Worm (Caenorhabditis elegans) whole organism, L3 larva: ENCODE data around the gene nhr-52.

Experiments
- R02D3.7 ChIP-seq: fragments of 150-350 bp; optimal IDR thresholded peaks from 2 replicates; lab custom pipeline; 2014; ENCODE audit warnings: missing biosample characterization, missing genetic modification characterization
- ZK546.5 ChIP-seq: sonication (generic microtip); optimal IDR thresholded peaks from 2 replicates; lab custom pipeline; 2017; ENCODE audit warnings: missing biosample characterization, missing genetic modification characterization
- aly-2 ChIP-seq: fragments of 150-350 bp; optimal IDR thresholded peaks from 2 replicates; lab custom pipeline; 2014; ENCODE audit warnings: missing biosample characterization, missing genetic modification characterization
- ama-1 ChIP-seq: fragments of 150-350 bp; optimal IDR thresholded peaks from 2 replicates; lab custom pipeline; 2018
- ceh-16 ChIP-seq: sonication (generic microtip); optimal IDR thresholded peaks from 2 replicates; lab custom pipeline; 2017; ENCODE audit warnings: missing biosample characterization, missing genetic modification characterization
- daf-12 ChIP-seq: fragments of 150-350 bp; optimal IDR thresholded peaks from 2 replicates; lab custom pipeline; 2014; ENCODE audit warnings: missing biosample characterization, missing genetic modification reagents, missing genetic modification characterization
- egl-27 ChIP-seq: sonication (generic microtip); optimal IDR thresholded peaks from 4 replicates; lab custom pipeline; 2017; ENCODE audit warnings: missing biosample characterization, missing genetic modification reagents, missing genetic modification characterization
- egl-5 ChIP-seq: fragments of 150-350 bp; optimal IDR thresholded peaks from 2 replicates; lab custom pipeline; 2017; ENCODE audit warnings: missing biosample characterization, missing genetic modification reagents, missing genetic modification characterization, inconsistent platforms
- elt-1 ChIP-seq: fragments of 150-350 bp; optimal IDR thresholded peaks from 2 replicates; lab custom pipeline; 2014; ENCODE audit warnings: missing biosample characterization, missing genetic modification characterization
- elt-2 ChIP-seq: sonication (generic microtip); optimal IDR thresholded peaks from 2 replicates; lab custom pipeline; 2016; ENCODE audit warnings: missing genetic modification reagents, mild to moderate bottlenecking, missing genetic modification characterization, missing compliant biosample characterization
- elt-3 ChIP-seq, 3 experiments: fragments of 150-350 bp in 1 of 3; sonication (generic microtip) in 2 of 3; optimal IDR thresholded peaks; 2 replicates in 2 of 3; 4 replicates in 1 of 3; lab custom pipeline; 2014 to 2017; ENCODE audit warnings: missing biosample characterization in 3 of 3, missing genetic modification characterization in 3 of 3
- eor-1 ChIP-seq, 2 experiments: fragments of 150-350 bp; optimal IDR thresholded peaks; 2 replicates each; lab custom pipeline; 2014 to 2018; ENCODE audit warnings: missing biosample characterization in 2 of 2, missing genetic modification characterization in 2 of 2
- fkh-10 ChIP-seq: sonication (generic microtip); optimal IDR thresholded peaks from 2 replicates; lab custom pipeline; 2017; ENCODE audit warnings: missing biosample characterization, missing genetic modification reagents, missing genetic modification characterization
- fkh-2 ChIP-seq: fragments of 150-350 bp; optimal IDR thresholded peaks from 2 replicates; lab custom pipeline; 2014; ENCODE audit warnings: missing biosample characterization, missing genetic modification reagents, missing genetic modification characterization
- jun-1 ChIP-seq: fragments of 150-350 bp; optimal IDR thresholded peaks from 2 replicates; lab custom pipeline; 2014; ENCODE audit warnings: missing biosample characterization, missing genetic modification reagents, missing genetic modification characterization
- lin-15B ChIP-seq: fragments of 150-350 bp; optimal IDR thresholded peaks from 2 replicates; lab custom pipeline; 2014; ENCODE audit warnings: missing biosample characterization, missing genetic modification characterization
- lin-39 ChIP-seq: fragments of 150-350 bp; optimal IDR thresholded peaks from 2 replicates; lab custom pipeline; 2018; ENCODE audit warnings: missing biosample characterization, missing genetic modification reagents, missing genetic modification characterization
- mml-1 ChIP-seq: fragments of 150-350 bp; sonication (generic microtip); optimal IDR thresholded peaks from 3 replicates; lab custom pipeline; 2014; ENCODE audit warnings: missing biosample characterization, missing genetic modification characterization
- nhr-11 ChIP-seq: fragments of 150-350 bp; optimal IDR thresholded peaks from 2 replicates; lab custom pipeline; 2014; ENCODE audit warnings: missing biosample characterization, missing genetic modification characterization
- nhr-12 ChIP-seq: fragments of 150-350 bp; optimal IDR thresholded peaks from 2 replicates; lab custom pipeline; 2014; ENCODE audit warnings: missing biosample characterization, missing genetic modification characterization
- nhr-23 ChIP-seq: fragments of 150-350 bp; optimal IDR thresholded peaks from 2 replicates; lab custom pipeline; 2014; ENCODE audit warnings: missing biosample characterization, missing genetic modification reagents, missing genetic modification characterization
- nhr-25 ChIP-seq: sonication (generic microtip); optimal IDR thresholded peaks from 2 replicates; lab custom pipeline; 2017; ENCODE audit warnings: missing biosample characterization, missing genetic modification characterization
- nhr-28 ChIP-seq: fragments of 150-350 bp; optimal IDR thresholded peaks from 2 replicates; lab custom pipeline; 2014; ENCODE audit warnings: missing biosample characterization, missing genetic modification characterization
- nhr-76 ChIP-seq: fragments of 150-350 bp; sonication (generic microtip); optimal IDR thresholded peaks from 5 replicates; lab custom pipeline; 2014; ENCODE audit warnings: missing biosample characterization, missing genetic modification characterization
- pha-4 ChIP-seq: fragments of 150-350 bp; optimal IDR thresholded peaks from 2 replicates; lab custom pipeline; 2014; ENCODE audit warnings: missing biosample characterization, missing genetic modification reagents, missing genetic modification characterization
- pqm-1 ChIP-seq: fragments of 150-350 bp; optimal IDR thresholded peaks from 2 replicates; lab custom pipeline; 2017; ENCODE audit warnings: missing biosample characterization, missing genetic modification characterization, inconsistent platforms
- sea-2 ChIP-seq: fragments of 150-350 bp; sonication (generic microtip); optimal IDR thresholded peaks from 4 replicates; lab custom pipeline; 2014; ENCODE audit warnings: missing biosample characterization, missing genetic modification reagents, missing genetic modification characterization
- skn-1 ChIP-seq: fragments of 150-350 bp; optimal IDR thresholded peaks from 2 replicates; lab custom pipeline; 2014; ENCODE audit warnings: missing biosample characterization, missing genetic modification characterization
- snpc-4 ChIP-seq: fragments of 150-350 bp; optimal IDR thresholded peaks from 2 replicates; lab custom pipeline; 2014; ENCODE audit warnings: missing biosample characterization, missing genetic modification characterization
- tbx-2 ChIP-seq: sonication (generic microtip); optimal IDR thresholded peaks from 2 replicates; lab custom pipeline; 2016; ENCODE audit warnings: mild to moderate bottlenecking, missing genetic modification characterization, missing compliant biosample characterization
- unc-39 ChIP-seq: sonication (generic microtip); optimal IDR thresholded peaks from 4 replicates; lab custom pipeline; 2017; ENCODE audit warnings: missing biosample characterization, missing genetic modification characterization
- unc-62 ChIP-seq: fragments of 150-350 bp; sonication (generic microtip); optimal IDR thresholded peaks from 4 replicates; lab custom pipeline; 2014; ENCODE audit warnings: missing biosample characterization, missing genetic modification reagents, missing genetic modification characterization
- zag-1 ChIP-seq: fragments of 150-350 bp; optimal IDR thresholded peaks from 2 replicates; lab custom pipeline; 2014; ENCODE audit warnings: missing biosample characterization, missing genetic modification characterization
- ztf-11 ChIP-seq: fragments of 150-350 bp; optimal IDR thresholded peaks from 2 replicates; lab custom pipeline; 2014; ENCODE audit warnings: missing biosample characterization, missing genetic modification characterization
- ztf-4 ChIP-seq: fragments of 150-350 bp; optimal IDR thresholded peaks from 2 replicates; lab custom pipeline; 2014; ENCODE audit warnings: missing biosample characterization, missing genetic modification characterization

Gene nhr-52

ce11 chrV:15689952-15690351 lies 12.6 kb downstream of the nhr-52 start, which contains the start of gene nhr-268:
TSS of gene nhr-268 (plus strand) at chrV:15690252.
- TF ChIP-seq nhr-28 (no peak), daf-12 (no peak), unc-39 (tag; lab: Kevin White, UChicago) (no peak), nhr-76 (tag; lab: Kevin White, UChicago) (no peak), aly-2 (tag; lab: Kevin White, UChicago) (no peak), ztf-11 (tag; lab: Kevin White, UChicago) (no peak), nhr-12 (tag; lab: Kevin White, UChicago) (no peak), zag-1 (tag; lab: Kevin White, UChicago) (no peak), skn-1 (tag; lab: Kevin White, UChicago) (no peak), fkh-2 (tag; lab: Kevin White, UChicago) (no peak), pha-4 (tag; lab: Kevin White, UChicago) (no peak), unc-62 (no peak)

DNA sequence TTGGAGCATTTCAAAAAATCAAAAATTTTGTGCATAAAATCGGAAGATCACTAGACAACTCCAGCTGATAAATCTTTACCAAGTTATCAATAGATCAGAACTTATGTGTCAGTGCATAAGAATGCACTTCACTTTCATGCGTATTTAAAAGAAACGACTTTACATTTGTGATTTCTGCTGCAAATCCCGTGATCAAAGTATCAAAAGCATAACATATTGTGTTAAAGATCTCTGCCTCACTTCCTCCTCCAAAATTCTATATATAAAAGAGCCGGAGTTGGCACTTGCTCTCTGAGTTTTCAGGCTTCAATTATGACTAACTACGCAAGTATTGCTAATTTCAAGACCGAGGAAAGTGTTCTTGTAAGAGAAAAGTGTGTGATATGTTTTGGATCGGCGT lies 16.4 kb downstream of the nhr-52 start, which contains the start of gene nhr-198:
nhr-198 (plus strand) TSS at position 313 of the 400 bp plus-strand sequence.
- no peak for TF ChIP-seq ceh-16 (tag; lab: Kevin White, UChicago)
- no peak for TF ChIP-seq nhr-11 (tag; lab: Kevin White, UChicago)
- no peak for TF ChIP-seq eor-1 (tag; optimal IDR thresholded peaks at IDR 0.05; lab: Kevin White, UChicago)
- no peak for TF ChIP-seq ama-1
- TF ChIP-seq ztf-4 (tag; lab: Kevin White, UChicago), result no peak
- no peak for TF ChIP-seq egl-27
- no peak for TF ChIP-seq R02D3.7
- TF ChIP-seq nhr-25 (tag; lab: Kevin White, UChicago), result no peak
- TF ChIP-seq elt-2 (tag; lab: Kevin White, UChicago), result no peak
- no peak for TF ChIP-seq tbx-2 (tag; lab: Kevin White, UChicago)
- no peak for TF ChIP-seq fkh-2 (tag; lab: Kevin White, UChicago)
- TF ChIP-seq elt-1 (tag; lab: Kevin White, UChicago), result no peak
- TF ChIP-seq nhr-23 (tag; lab: Kevin White, UChicago), result no peak
- TF ChIP-seq ztf-11 (tag; lab: Kevin White, UChicago), result no peak
- no peak for TF ChIP-seq skn-1 (tag; lab: Kevin White, UChicago)
- TF ChIP-seq sea-2 (GFP tag; lab: Kevin White, UChicago), result no peak
- no peak for TF ChIP-seq lin-15B (tag; lab: Kevin White, UChicago)

ce11 chrV:15698099-15698498 lies 20.8 kb downstream of the nhr-52 start, which contains the start of gene srx-29:
TSS of gene srx-29 (minus strand) at chrV:15698199.
- TF ChIP-seq daf-12, result no peak
- TF ChIP-seq mml-1 (tag; lab: Kevin White, UChicago), result no peak

DNA sequence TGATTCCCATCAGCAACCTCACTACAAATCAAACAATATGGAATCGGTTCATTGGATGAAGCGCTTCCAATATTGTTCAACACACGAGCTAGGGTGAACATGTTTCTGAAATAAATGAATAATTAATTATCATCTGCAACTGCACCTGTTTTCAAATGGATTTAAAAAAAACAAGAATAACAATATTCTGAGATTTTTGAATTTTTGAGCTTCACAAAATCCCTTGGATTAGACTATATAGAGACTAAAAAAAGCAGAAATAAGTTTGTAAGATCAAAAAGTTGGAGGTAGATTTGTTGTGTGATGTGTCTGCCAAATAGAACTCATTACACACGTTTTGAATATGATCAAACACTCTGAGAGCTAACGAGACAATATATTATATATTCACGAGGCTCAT lies 22.5 kb downstream of the nhr-52 start, which contains the start of gene nhr-199:
nhr-199 (minus strand) TSS at position 101 of the 400 bp plus-strand sequence.
- no peak for TF ChIP-seq elt-3 (tag; optimal IDR thresholded peaks at IDR 0.05; lab: Kevin White, UChicago)
- TF ChIP-seq unc-39 (tag; lab: Kevin White, UChicago), result no peak
- TF ChIP-seq nhr-23 (tag; lab: Kevin White, UChicago), result no peak
- TF ChIP-seq egl-27, result no peak

- TF ChIP-seq elt-1 (tag; lab: Kevin White, UChicago) (no peak), unc-39 (tag; lab: Kevin White, UChicago) (no peak), aly-2 (tag; lab: Kevin White, UChicago) (no peak), pqm-1 (tag; lab: Kevin White, UChicago) (no peak), nhr-28 (no peak), fkh-10 (GFP tag; lab: Kevin White, UChicago) (no peak), ztf-11 (tag; lab: Kevin White, UChicago) (no peak), egl-5 (tag; lab: Kevin White, UChicago) (no peak), zag-1 (tag; lab: Kevin White, UChicago) (no peak), nhr-76 (tag; lab: Kevin White, UChicago) (no peak), jun-1 (tag; lab: Kevin White, UChicago) (no peak), snpc-4 (tag; lab: Kevin White, UChicago) (no peak), lin-39 (tag; lab: Kevin White, UChicago) (no peak), skn-1 (tag; lab: Kevin White, UChicago) (no peak), ZK546.5 (no peak), sea-2 (GFP tag; lab: Kevin White, UChicago) (no peak)
These were observed 24.9 kb downstream of the nhr-52 start, which contains the start of gene nhr-53 for ce11 chrV:15702263-15702662. TSS of gene nhr-53 (minus strand) at chrV:15702363.
